Worm (Caenorhabditis elegans) whole organism, early embryonic: ENCODE measurements around the gene vha-12.

Experiments
- B0310.2 ChIP-seq: sonication (generic microtip); optimal IDR thresholded peaks from 2 replicates; lab custom pipeline; 2016; ENCODE audit warnings: mild to moderate bottlenecking, missing genetic modification characterization, missing compliant biosample characterization
- F13C5.2 ChIP-seq: sonication (generic microtip); optimal IDR thresholded peaks from 2 replicates; lab custom pipeline; 2017; ENCODE audit warnings: mild to moderate bottlenecking, missing genetic modification characterization, inconsistent platforms, missing compliant biosample characterization
- aly-1 ChIP-seq: sonication (generic microtip); optimal IDR thresholded peaks from 2 replicates; lab custom pipeline; 2016; ENCODE audit warnings: missing genetic modification characterization, missing compliant biosample characterization
- ama-1 ChIP-seq: fragments of 150-350 bp; optimal IDR thresholded peaks from 2 replicates; lab custom pipeline; 2014
- ceh-13 ChIP-seq: fragments of 200-800 bp; sonication (Bioruptor generic); optimal IDR thresholded peaks from 2 replicates; lab custom pipeline; 2018; ENCODE audit warnings: mild to moderate bottlenecking, missing genetic modification characterization, missing compliant biosample characterization
- ceh-36 ChIP-seq: sonication (generic microtip); optimal IDR thresholded peaks from 2 replicates; lab custom pipeline; 2016; ENCODE audit warnings: missing genetic modification characterization, inconsistent platforms, missing compliant biosample characterization
- ets-7 ChIP-seq: sonication (generic microtip); optimal IDR thresholded peaks from 2 replicates; lab custom pipeline; 2016; ENCODE audit warnings: missing genotype, missing genetic modification characterization, missing compliant biosample characterization
- flt-1 ChIP-seq: fragments of 200-800 bp; sonication (Bioruptor generic); IDR thresholded peaks from 2 replicates; pipeline ENCODE4 v1.3.6; 2022; ENCODE audit warnings: missing genetic modification characterization, missing compliant biosample characterization
- hmbx-1 ChIP-seq: sonication (generic microtip); optimal IDR thresholded peaks from 2 replicates; lab custom pipeline; 2016; ENCODE audit warnings: mild to moderate bottlenecking, missing genetic modification characterization, missing compliant biosample characterization
- hmg-4 ChIP-seq: fragments of 200-800 bp; sonication (Bioruptor generic); optimal IDR thresholded peaks from 2 replicates; lab custom pipeline; 2018; ENCODE audit warnings: mild to moderate bottlenecking, missing genetic modification characterization, missing compliant biosample characterization
- hnd-1 ChIP-seq: sonication (generic microtip); optimal IDR thresholded peaks from 2 replicates; lab custom pipeline; 2016; ENCODE audit warnings: missing genetic modification characterization, missing compliant biosample characterization
- pes-1 ChIP-seq: fragments of 200-800 bp; sonication (Bioruptor generic); IDR thresholded peaks from 2 replicates; pipeline ENCODE4 v1.3.6; 2022; ENCODE audit warnings: missing genetic modification reagents, missing genetic modification characterization, missing compliant biosample characterization
- scrt-1 ChIP-seq: fragments of 200-800 bp; sonication (Bioruptor generic); IDR thresholded peaks from 2 replicates; pipeline ENCODE4 v1.3.6; 2022; ENCODE audit warnings: missing genetic modification characterization, missing compliant biosample characterization
- sea-1 ChIP-seq: fragments of 200-800 bp; sonication (Bioruptor generic); conservative IDR thresholded peaks from 2 replicates; pipeline ENCODE4 v1.3.6; 2022; ENCODE audit warnings: missing genetic modification characterization, missing compliant biosample characterization
- tbx-11 ChIP-seq: fragments of 200-800 bp; sonication (Bioruptor generic); IDR thresholded peaks from 2 replicates; pipeline ENCODE4 v1.3.6; 2022; ENCODE audit warnings: missing genetic modification characterization, missing compliant biosample characterization
- tbx-37 ChIP-seq: fragments of 200-800 bp; sonication (Bioruptor generic); conservative IDR thresholded peaks from 2 replicates; pipeline ENCODE4 v1.3.6; 2022; ENCODE audit warnings: missing genetic modification reagents, missing genetic modification characterization, missing compliant biosample characterization
- tra-4 ChIP-seq: sonication (generic microtip); optimal IDR thresholded peaks from 2 replicates; lab custom pipeline; 2017; ENCODE audit warnings: missing genetic modification characterization, missing compliant biosample characterization

vha-12 gene

DNA sequence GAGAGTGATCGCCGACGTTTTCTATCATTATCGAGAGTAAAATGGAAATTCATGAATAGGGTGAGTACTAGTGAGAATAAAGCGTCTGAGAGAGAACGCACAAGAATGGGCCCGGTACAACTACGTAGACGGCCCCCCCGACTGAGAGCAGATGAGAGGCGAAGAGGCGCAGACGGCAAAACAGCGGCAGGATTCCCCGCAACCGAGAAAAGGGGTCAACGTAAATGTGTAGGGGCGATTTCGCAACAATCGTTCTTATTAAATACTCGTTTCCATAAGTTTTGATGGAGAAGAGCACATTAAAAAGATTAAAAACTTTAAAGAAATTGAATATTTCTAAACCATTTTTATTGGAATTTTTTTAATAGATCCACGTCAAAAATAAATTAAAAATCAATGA lies 23.7 kb downstream of the vha-12 start:
- no peak for TF ChIP-seq pes-1 (GFP tag; lab: Robert Waterston, UW)
- no peak for TF ChIP-seq ceh-36 (tag; lab: Kevin White, UChicago)
- TF ChIP-seq F13C5.2 = peak; percentile 59

DNA sequence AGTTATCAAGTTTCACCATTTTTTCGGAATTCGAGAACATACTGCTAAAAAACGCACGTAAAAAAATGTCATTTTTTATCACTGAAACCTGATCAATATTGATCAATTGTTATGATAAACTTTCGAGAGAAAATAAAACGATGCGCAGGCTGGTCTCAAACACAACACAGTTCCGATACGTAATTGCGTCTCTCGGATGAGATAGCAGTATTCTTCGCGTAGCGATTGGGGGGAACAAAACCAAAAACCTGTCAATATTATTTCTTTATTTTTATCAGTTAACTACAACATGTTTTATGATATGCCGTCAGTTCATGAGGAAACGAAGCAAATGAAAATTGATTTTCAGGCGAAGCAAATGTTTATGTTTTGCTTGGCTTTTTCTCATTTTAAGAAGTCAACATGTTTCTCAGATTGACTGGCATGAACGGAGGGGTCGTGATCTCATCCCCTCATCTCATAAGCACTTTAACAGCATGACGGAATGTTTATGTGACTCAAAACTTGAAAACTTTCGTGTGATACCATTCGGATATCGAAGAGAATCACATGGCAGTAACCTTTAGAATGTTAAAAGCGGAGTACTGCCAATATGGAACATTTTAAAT lies 24.7 kb downstream of the vha-12 start:
- TF ChIP-seq hnd-1 (tag; lab: Kevin White, UChicago) = no peak
- no peak for TF ChIP-seq sea-1 (GFP tag; lab: Robert Waterston, UW)
- no peak for TF ChIP-seq tra-4 (tag; lab: Kevin White, UChicago)
- no peak for TF ChIP-seq tbx-37
- TF ChIP-seq scrt-1 (GFP tag; lab: Robert Waterston, UW) = no peak
- TF ChIP-seq tbx-11 = no peak
- TF ChIP-seq ceh-36 (tag; lab: Kevin White, UChicago) = no peak
- no peak for TF ChIP-seq ama-1 (lab: Kevin White, UChicago)
- no peak for TF ChIP-seq B0310.2 (tag; lab: Kevin White, UChicago)
- no peak for TF ChIP-seq aly-1 (tag; lab: Kevin White, UChicago)
- no peak for TF ChIP-seq hmbx-1 (tag; lab: Kevin White, UChicago)
- no peak for TF ChIP-seq hmg-4 (GFP tag; lab: Kevin White, UChicago)
- no peak for TF ChIP-seq flt-1 (GFP tag; lab: Robert Waterston, UW)
- TF ChIP-seq ets-7 (tag; lab: Kevin White, UChicago) = no peak
- TF ChIP-seq ceh-13 = no peak
- no peak for TF ChIP-seq F13C5.2
- TF ChIP-seq pes-1 (GFP tag; lab: Robert Waterston, UW) = no peak

DNA sequence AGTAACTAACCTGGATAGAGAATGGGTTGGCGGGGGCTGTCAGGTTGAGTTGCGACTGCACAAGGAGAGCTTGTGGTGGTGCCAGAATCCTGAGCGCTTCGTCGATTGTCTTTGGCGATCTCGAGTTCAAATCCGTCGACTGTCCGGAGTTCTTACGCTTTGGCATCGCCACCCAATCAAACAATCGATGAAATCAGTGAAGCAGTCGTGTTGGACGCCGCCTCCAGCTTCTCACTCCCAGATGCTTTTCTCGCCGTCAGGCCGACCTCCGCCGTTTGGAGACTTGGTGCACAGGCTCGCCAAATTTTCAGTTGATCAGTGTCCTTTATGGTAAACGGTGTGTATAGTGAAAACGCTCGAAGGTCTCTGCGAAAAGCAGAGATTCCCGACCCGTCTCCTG lies 26.0 kb downstream of the vha-12 start, which contains the start of the genes F20B6.10 and hpk-1:
TSS of gene F20B6.10 (minus strand) at position 303 of the 400 bp plus-strand sequence.
TSS of gene hpk-1 (minus strand) at position 397 of the 400 bp plus-strand sequence.
- TF ChIP-seq hnd-1 (tag; lab: Kevin White, UChicago) = no peak
- no peak for TF ChIP-seq scrt-1 (GFP tag; lab: Robert Waterston, UW)
- no peak for TF ChIP-seq tra-4 (tag; lab: Kevin White, UChicago)
- TF ChIP-seq B0310.2 (tag; lab: Kevin White, UChicago) = no peak
- TF ChIP-seq hmbx-1 (tag; lab: Kevin White, UChicago) = no peak
- no peak for TF ChIP-seq tbx-37
- TF ChIP-seq hmg-4 (GFP tag; lab: Kevin White, UChicago) = no peak
- TF ChIP-seq ama-1 (lab: Kevin White, UChicago) = no peak
- no peak for TF ChIP-seq tbx-11
- no peak for TF ChIP-seq ceh-36 (tag; lab: Kevin White, UChicago)
- TF ChIP-seq aly-1 (tag; lab: Kevin White, UChicago) = no peak
- no peak for TF ChIP-seq sea-1 (GFP tag; lab: Robert Waterston, UW)
- TF ChIP-seq ceh-13 = no peak
- no peak for TF ChIP-seq ets-7 (tag; lab: Kevin White, UChicago)

DNA sequence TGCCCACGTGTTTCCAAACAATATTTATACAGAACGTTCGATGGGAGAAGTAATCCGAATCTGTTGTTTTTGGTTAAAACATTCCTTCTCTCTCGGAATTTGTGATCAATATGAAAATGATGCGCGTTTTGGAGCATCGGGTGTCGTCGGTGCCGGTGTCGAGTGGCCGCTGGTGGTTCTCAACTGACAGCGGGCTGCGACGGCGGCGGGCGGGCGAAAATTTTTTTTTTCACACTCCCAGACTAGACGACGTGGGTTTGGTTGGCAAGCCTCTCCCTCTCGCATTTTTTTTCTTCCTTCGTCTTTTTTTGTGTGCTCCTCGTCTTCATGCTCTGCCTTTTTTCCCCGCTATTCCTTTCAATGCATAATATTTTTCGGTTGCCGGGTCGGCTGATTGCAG lies 27.3 kb downstream of the vha-12 start, which contains the start of gene W01H2.2:
TSS of gene W01H2.2 (minus strand) at position 285 of the 400 bp plus-strand sequence.
- 0 out of 2 replicates have a peak, but pooled peaks have one; percentile 7 for TF ChIP-seq pes-1 (GFP tag; lab: Robert Waterston, UW)
- TF ChIP-seq hmbx-1 (tag; lab: Kevin White, UChicago) = no peak
- no peak for TF ChIP-seq ets-7 (tag; lab: Kevin White, UChicago)
- no peak for TF ChIP-seq hmg-4 (GFP tag; lab: Kevin White, UChicago)
- TF ChIP-seq tra-4 (tag; lab: Kevin White, UChicago) = no peak

DNA sequence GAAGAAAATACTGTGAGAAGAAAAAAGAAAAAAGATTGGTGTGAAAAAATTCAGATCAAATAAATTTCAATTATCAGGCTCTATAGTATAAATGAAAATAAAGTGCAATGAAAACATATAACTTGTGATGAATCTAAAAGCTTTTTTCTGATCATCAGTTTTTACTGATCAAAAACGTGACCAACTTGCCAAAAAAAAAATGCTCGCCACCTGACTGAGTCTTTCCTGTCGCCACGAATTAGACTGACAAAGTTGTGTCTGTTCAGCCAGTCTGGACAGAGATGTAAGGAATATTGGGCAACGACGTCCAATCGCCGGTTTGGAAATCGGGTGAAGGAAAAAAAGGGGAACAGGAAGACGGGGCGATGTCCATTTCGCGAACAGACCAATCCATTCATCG lies 28.6 kb downstream of the vha-12 start:
- TF ChIP-seq tra-4 (tag; lab: Kevin White, UChicago) (no peak), B0310.2 (tag; lab: Kevin White, UChicago) (no peak), hmbx-1 (tag; lab: Kevin White, UChicago) (no peak), ceh-36 (tag; lab: Kevin White, UChicago) (no peak), aly-1 (tag; lab: Kevin White, UChicago) (no peak), scrt-1 (GFP tag; lab: Robert Waterston, UW) (no peak), hnd-1 (tag; lab: Kevin White, UChicago) (no peak), ama-1 (lab: Kevin White, UChicago) (no peak), tbx-11 (no peak), F13C5.2 (no peak), sea-1 (GFP tag; lab: Robert Waterston, UW) (no peak), flt-1 (GFP tag; lab: Robert Waterston, UW) (no peak), tbx-37 (no peak), ets-7 (tag; lab: Kevin White, UChicago) (no peak), ceh-13 (no peak), hmg-4 (GFP tag; lab: Kevin White, UChicago) (no peak), pes-1 (GFP tag; lab: Robert Waterston, UW) (no peak)

DNA sequence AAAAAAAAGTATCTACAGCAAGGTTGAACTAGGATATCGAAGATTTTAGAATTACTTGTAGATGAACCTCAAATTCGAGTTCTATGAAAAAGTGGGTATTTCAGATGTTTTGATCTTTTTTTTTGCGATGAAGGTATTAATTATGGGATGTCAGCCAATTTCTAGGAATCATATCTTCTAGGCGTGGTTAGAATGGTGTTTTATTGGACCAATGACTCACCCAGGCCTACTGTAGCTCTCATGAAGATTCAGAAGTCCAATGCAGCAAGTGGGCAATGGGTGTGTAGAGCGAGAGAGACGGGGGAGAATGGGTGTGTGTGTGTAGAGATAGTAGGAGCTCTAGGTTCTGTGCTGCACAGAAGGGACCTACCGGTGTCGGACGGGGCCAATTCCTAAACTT lies 31.3 kb downstream of the vha-12 start:
- TF ChIP-seq hmbx-1 (tag; lab: Kevin White, UChicago) (no peak), ets-7 (tag; lab: Kevin White, UChicago) (no peak), hmg-4 (GFP tag; lab: Kevin White, UChicago) (no peak), ceh-13 (no peak), pes-1 (GFP tag; lab: Robert Waterston, UW) (no peak), ceh-36 (tag; lab: Kevin White, UChicago) (no peak), B0310.2 (tag; lab: Kevin White, UChicago) (no peak), tra-4 (tag; lab: Kevin White, UChicago) (no peak), hnd-1 (tag; lab: Kevin White, UChicago) (no peak), tbx-11 (no peak), tbx-37 (no peak; the same call in 1 of the 2 replicates), ama-1 (lab: Kevin White, UChicago) (no peak), F13C5.2 (no peak), aly-1 (tag; lab: Kevin White, UChicago) (no peak), scrt-1 (GFP tag; lab: Robert Waterston, UW) (no peak), sea-1 (GFP tag; lab: Robert Waterston, UW) (no peak), flt-1 (GFP tag; lab: Robert Waterston, UW) (no peak)
